Worm (Caenorhabditis elegans) whole organism, early embryonic: Measurements from ENCODE around the gene nlp-46.

ENCODE experiments used
- B0310.2 ChIP-seq: sonication (generic microtip); optimal IDR thresholded peaks from 2 replicates; lab custom pipeline; 2016; ENCODE audit warnings: mild to moderate bottlenecking, missing genetic modification characterization, missing compliant biosample characterization
- ama-1 ChIP-seq: fragments of 150-350 bp; optimal IDR thresholded peaks from 2 replicates; lab custom pipeline; 2014
- ceh-13 ChIP-seq: fragments of 200-800 bp; sonication (Bioruptor generic); optimal IDR thresholded peaks from 2 replicates; lab custom pipeline; 2018; ENCODE audit warnings: mild to moderate bottlenecking, missing genetic modification characterization, missing compliant biosample characterization
- ceh-36 ChIP-seq: sonication (generic microtip); optimal IDR thresholded peaks from 2 replicates; lab custom pipeline; 2016; ENCODE audit warnings: missing genetic modification characterization, inconsistent platforms, missing compliant biosample characterization
- ets-7 ChIP-seq: sonication (generic microtip); optimal IDR thresholded peaks from 2 replicates; lab custom pipeline; 2016; ENCODE audit warnings: missing genotype, missing genetic modification characterization, missing compliant biosample characterization
- flt-1 ChIP-seq: fragments of 200-800 bp; sonication (Bioruptor generic); IDR thresholded peaks from 2 replicates; pipeline ENCODE4 v1.3.6; 2022; ENCODE audit warnings: missing genetic modification characterization, missing compliant biosample characterization
- hmbx-1 ChIP-seq: sonication (generic microtip); optimal IDR thresholded peaks from 2 replicates; lab custom pipeline; 2016; ENCODE audit warnings: mild to moderate bottlenecking, missing genetic modification characterization, missing compliant biosample characterization
- hmg-4 ChIP-seq: fragments of 200-800 bp; sonication (Bioruptor generic); optimal IDR thresholded peaks from 2 replicates; lab custom pipeline; 2018; ENCODE audit warnings: mild to moderate bottlenecking, missing genetic modification characterization, missing compliant biosample characterization
- hnd-1 ChIP-seq: sonication (generic microtip); optimal IDR thresholded peaks from 2 replicates; lab custom pipeline; 2016; ENCODE audit warnings: missing genetic modification characterization, missing compliant biosample characterization
- scrt-1 ChIP-seq: fragments of 200-800 bp; sonication (Bioruptor generic); IDR thresholded peaks from 2 replicates; pipeline ENCODE4 v1.3.6; 2022; ENCODE audit warnings: missing genetic modification characterization, missing compliant biosample characterization
- tbx-11 ChIP-seq: fragments of 200-800 bp; sonication (Bioruptor generic); IDR thresholded peaks from 2 replicates; pipeline ENCODE4 v1.3.6; 2022; ENCODE audit warnings: missing genetic modification characterization, missing compliant biosample characterization
- tbx-37 ChIP-seq: fragments of 200-800 bp; sonication (Bioruptor generic); conservative IDR thresholded peaks from 2 replicates; pipeline ENCODE4 v1.3.6; 2022; ENCODE audit warnings: missing genetic modification reagents, missing genetic modification characterization, missing compliant biosample characterization
- tra-4 ChIP-seq: sonication (generic microtip); optimal IDR thresholded peaks from 2 replicates; lab custom pipeline; 2017; ENCODE audit warnings: missing genetic modification characterization, missing compliant biosample characterization

DNA sequence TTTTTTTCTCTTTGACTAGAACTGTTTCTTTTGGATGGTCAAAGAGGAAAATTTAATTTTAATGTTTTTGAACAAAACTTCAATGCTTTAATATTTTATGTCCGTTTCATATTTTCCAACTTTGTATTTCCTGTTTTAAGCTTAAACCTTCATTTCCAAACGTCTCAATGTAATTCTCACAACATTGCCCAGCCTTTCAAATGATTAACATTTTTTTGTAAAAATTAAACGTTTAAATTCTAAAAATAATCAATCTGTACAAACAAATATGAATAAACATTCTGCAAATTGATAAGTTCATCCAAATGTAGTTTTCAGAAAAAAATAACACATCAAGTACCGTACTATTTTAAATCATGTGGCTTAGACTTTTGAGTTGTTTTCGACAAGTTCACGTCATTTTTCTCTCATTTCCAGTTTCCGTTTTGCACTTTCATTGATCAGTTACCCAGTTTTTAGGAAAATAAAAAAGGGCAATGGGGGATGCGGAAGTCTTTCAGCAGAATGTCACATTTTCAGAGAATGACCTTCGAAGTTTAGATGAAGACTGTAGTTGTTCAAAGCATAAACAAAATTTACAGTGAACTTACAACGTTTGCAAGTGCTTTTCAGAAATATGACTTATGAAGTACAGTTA is 36.7 kb upstream of the nlp-46 start:
- TF ChIP-seq ama-1 (no peak), B0310.2 (tag; lab: Kevin White, UChicago) (no peak), tbx-11 (GFP tag; lab: Robert Waterston, UW) (no peak), flt-1 (GFP tag; lab: Robert Waterston, UW) (no peak), scrt-1 (GFP tag; lab: Robert Waterston, UW) (no peak), ceh-13 (GFP tag; lab: Kevin White, UChicago) (no peak), tbx-37 (GFP tag; lab: Robert Waterston, UW) (no peak), tra-4 (tag; lab: Kevin White, UChicago) (no peak), ets-7 (no peak), hnd-1 (no peak), hmg-4 (GFP tag; lab: Kevin White, UChicago) (no peak), hmbx-1 (tag; lab: Kevin White, UChicago) (no peak), ceh-36 (no peak)
